Fruit fly (Drosophila melanogaster) whole organism, embryonic: ENCODE measurements around the gene CG31021.
A peak's percentile ranks its signal among the peaks of the same experiment; 100 is the strongest.

Experiments used
- ATbp ChIP-seq: fragments of 200-800 bp; sonication (Bioruptor generic); optimal IDR thresholded peaks from 2 replicates; lab custom pipeline; 2017; ENCODE audit warnings: missing biosample characterization, mild to moderate bottlenecking, missing genetic modification characterization, missing genetic modification reagents
- Bgb ChIP-seq: fragments of 200-800 bp; sonication (Bioruptor generic); IDR thresholded peaks from 2 replicates; pipeline ENCODE4 v1.3.6; 2022; ENCODE audit warnings: missing biosample characterization, missing genetic modification characterization; ENCODE audit not compliant: partially characterized antibody
- CG11560 ChIP-seq: fragments of 200-800 bp; sonication (Bioruptor generic); IDR thresholded peaks from 3 replicates; pipeline ENCODE4 v1.3.6; 2022; ENCODE audit warnings: missing biosample characterization, missing genetic modification characterization
- CG11695 ChIP-seq: fragments of 200-800 bp; sonication (Bioruptor generic); IDR thresholded peaks from 3 replicates; pipeline ENCODE4 v1.3.6; 2022; ENCODE audit warnings: missing biosample characterization, missing genetic modification characterization
- CG1233 ChIP-seq: fragments of 200-800 bp; sonication (Bioruptor generic); optimal IDR thresholded peaks from 4 replicates; lab custom pipeline; 2018; ENCODE audit warnings: missing biosample characterization, mild to moderate bottlenecking, missing genetic modification characterization
- CG13287 ChIP-seq: fragments of 200-800 bp; sonication (Bioruptor generic); IDR thresholded peaks from 2 replicates; pipeline ENCODE4 v1.3.6; 2022; ENCODE audit warnings: missing biosample characterization, missing genetic modification characterization; ENCODE audit not compliant: partially characterized antibody
- CG1647 ChIP-seq: fragments of 200-800 bp; sonication (Bioruptor generic); optimal IDR thresholded peaks from 3 replicates; lab custom pipeline; 2016; ENCODE audit warnings: missing biosample characterization, missing genetic modification characterization
- CG2199 ChIP-seq: fragments of 200-800 bp; sonication (Bioruptor generic); IDR thresholded peaks from 3 replicates; pipeline ENCODE4 v1.3.6; 2022; ENCODE audit warnings: missing biosample characterization, missing genetic modification characterization
- CG30431 ChIP-seq: fragments of 200-800 bp; sonication (Bioruptor generic); optimal IDR thresholded peaks from 2 replicates; lab custom pipeline; 2017; ENCODE audit warnings: missing biosample characterization, missing genetic modification characterization
- CG3163 ChIP-seq: fragments of 200-800 bp; sonication (Bioruptor generic); optimal IDR thresholded peaks from 3 replicates; lab custom pipeline; 2016; ENCODE audit warnings: missing biosample characterization, missing genetic modification characterization
- CG3838 ChIP-seq: fragments of 200-800 bp; sonication (Bioruptor generic); optimal IDR thresholded peaks from 3 replicates; lab custom pipeline; 2016; ENCODE audit warnings: missing biosample characterization, missing genetic modification characterization
- CG3995 ChIP-seq: fragments of 200-800 bp; sonication (Bioruptor generic); optimal IDR thresholded peaks from 3 replicates; lab custom pipeline; 2016; ENCODE audit warnings: missing biosample characterization, missing genetic modification characterization
- CG4707 ChIP-seq: fragments of 200-800 bp; sonication (Bioruptor generic); optimal IDR thresholded peaks from 2 replicates; lab custom pipeline; 2018; ENCODE audit warnings: missing biosample characterization, mild to moderate bottlenecking, missing genetic modification characterization, moderate library complexity
- CG4820 ChIP-seq: fragments of 200-800 bp; sonication (Bioruptor generic); optimal IDR thresholded peaks from 3 replicates; lab custom pipeline; 2016; ENCODE audit warnings: missing biosample characterization, missing genetic modification characterization
- CG4854 ChIP-seq: fragments of 200-800 bp; sonication (Bioruptor generic); optimal IDR thresholded peaks from 2 replicates; lab custom pipeline; 2016; ENCODE audit warnings: missing biosample characterization, missing genetic modification characterization, inconsistent platforms
- CG6683 ChIP-seq: fragments of 200-800 bp; sonication (Bioruptor generic); optimal IDR thresholded peaks from 2 replicates; lab custom pipeline; 2017; ENCODE audit warnings: missing biosample characterization, mild to moderate bottlenecking, missing genetic modification characterization, missing genetic modification reagents
- CG7786 ChIP-seq: fragments of 200-800 bp; sonication (Bioruptor generic); optimal IDR thresholded peaks from 2 replicates; lab custom pipeline; 2016; ENCODE audit warnings: missing biosample characterization, missing genetic modification characterization
- CG8765 ChIP-seq: fragments of 200-800 bp; sonication (Bioruptor generic); IDR thresholded peaks from 2 replicates; pipeline ENCODE4 v1.3.6; 2022; ENCODE audit warnings: missing biosample characterization, missing genetic modification characterization
- CG9215 ChIP-seq: fragments of 200-800 bp; sonication (Bioruptor generic); IDR thresholded peaks from 2 replicates; pipeline ENCODE4 v1.3.6; 2022; ENCODE audit warnings: missing biosample characterization, missing genetic modification characterization
- CrebB ChIP-seq: fragments of 200-800 bp; sonication (Bioruptor generic); optimal IDR thresholded peaks from 3 replicates; lab custom pipeline; 2018; ENCODE audit warnings: missing biosample characterization, mild to moderate bottlenecking, missing genetic modification characterization
- Doc3 ChIP-seq: fragments of 200-800 bp; sonication (Bioruptor generic); IDR thresholded peaks from 3 replicates; pipeline ENCODE4 v1.3.6; 2022; ENCODE audit warnings: missing biosample characterization, missing genetic modification characterization; ENCODE audit not compliant: partially characterized antibody
- GATAe ChIP-seq: fragments of 200-800 bp; sonication (Bioruptor generic); conservative IDR thresholded peaks from 2 replicates; pipeline ENCODE4 v1.3.6; 2022; ENCODE audit warnings: missing biosample characterization, missing genetic modification characterization
- HLH4C ChIP-seq: fragments of 200-800 bp; sonication (Bioruptor generic); IDR thresholded peaks from 3 replicates; pipeline ENCODE4 v1.3.6; 2022; ENCODE audit warnings: missing biosample characterization, missing genetic modification characterization; ENCODE audit not compliant: partially characterized antibody
- Hr78 ChIP-seq, 2 experiments: fragments of 200-800 bp in 1 of 2; fragments of >200 bp in 1 of 2; sonication (Bioruptor generic) in 1 of 2; optimal IDR thresholded peaks; 2 replicates each; lab custom pipeline; 2017 to 2019; ENCODE audit warnings: missing biosample characterization in 2 of 2, missing genetic modification characterization in 2 of 2, mild to moderate bottlenecking in 1 of 2, moderate library complexity in 1 of 2
- Mrtf ChIP-seq: fragments of 200-800 bp; sonication (Bioruptor generic); IDR thresholded peaks from 3 replicates; pipeline ENCODE4 v1.3.6; 2022; ENCODE audit warnings: missing biosample characterization, missing genetic modification characterization
- NfI ChIP-seq: fragments of 200-800 bp; sonication (Bioruptor generic); optimal IDR thresholded peaks from 3 replicates; lab custom pipeline; 2018; ENCODE audit warnings: missing biosample characterization, mild to moderate bottlenecking, missing genetic modification characterization, moderate library complexity
- Pdp1 ChIP-seq, 2 experiments: fragments of 200-800 bp; sonication (Bioruptor generic); optimal IDR thresholded peaks; 3 replicates each; lab custom pipeline; 2016; ENCODE audit warnings: missing biosample characterization in 2 of 2, missing genetic modification characterization in 2 of 2, mild to moderate bottlenecking in 1 of 2, moderate library complexity in 1 of 2
- Ravus ChIP-seq: fragments of 200-800 bp; sonication (Bioruptor generic); IDR thresholded peaks from 2 replicates; pipeline ENCODE4 v1.3.6; 2022; ENCODE audit warnings: missing biosample characterization, missing genetic modification characterization
- TFAM ChIP-seq: fragments of 200-800 bp; sonication (Bioruptor generic); optimal IDR thresholded peaks from 2 replicates; lab custom pipeline; 2017; ENCODE audit warnings: missing biosample characterization, missing genetic modification characterization, inconsistent platforms
- Taf1 ChIP-seq: fragments of 200-800 bp; sonication (Bioruptor generic); IDR thresholded peaks from 2 replicates; pipeline ENCODE4 v1.3.6; 2022; ENCODE audit warnings: missing biosample characterization, missing genetic modification characterization
- Trl ChIP-seq, 3 experiments: fragments of >200 bp in 2 of 3; fragments of 200-800 bp in 1 of 3; sonication (Bioruptor generic) in 1 of 3; optimal IDR thresholded peaks; 2 replicates in 1 of 3; 3 replicates in 2 of 3; lab custom pipeline; 2016 to 2017; ENCODE audit warnings: missing biosample characterization in 1 of 3, missing genetic modification characterization in 1 of 3
- Vsx1 ChIP-seq: fragments of 200-800 bp; sonication (Bioruptor generic); optimal IDR thresholded peaks from 2 replicates; lab custom pipeline; 2017; ENCODE audit warnings: missing biosample characterization, mild to moderate bottlenecking, missing genetic modification characterization, missing genetic modification reagents
- Xrp1 ChIP-seq: fragments of 200-800 bp; sonication (Bioruptor generic); IDR thresholded peaks from 2 replicates; pipeline ENCODE4 v1.3.6; 2022; ENCODE audit warnings: missing biosample characterization, missing genetic modification characterization
- abd-A ChIP-seq: fragments of 200-800 bp; sonication (Bioruptor generic); optimal IDR thresholded peaks from 3 replicates; lab custom pipeline; 2019; ENCODE audit warnings: missing biosample characterization, mild to moderate bottlenecking, missing genetic modification characterization, moderate library complexity
- chinmo ChIP-seq: fragments of 200-800 bp; sonication (Bioruptor generic); IDR thresholded peaks from 4 replicates; pipeline ENCODE4 v1.3.6; 2022; ENCODE audit warnings: missing biosample characterization, missing genetic modification characterization; ENCODE audit not compliant: partially characterized antibody
- emc ChIP-seq: fragments of 200-800 bp; sonication (Bioruptor generic); optimal IDR thresholded peaks from 2 replicates; lab custom pipeline; 2016; ENCODE audit warnings: missing biosample characterization, missing genetic modification characterization
- exex ChIP-seq: fragments of 200-800 bp; sonication (Bioruptor generic); optimal IDR thresholded peaks from 4 replicates; lab custom pipeline; 2018; ENCODE audit warnings: missing biosample characterization, mild to moderate bottlenecking, missing genetic modification characterization, moderate library complexity
- gcm2 ChIP-seq: fragments of 200-800 bp; sonication (Bioruptor generic); optimal IDR thresholded peaks from 2 replicates; lab custom pipeline; 2016; ENCODE audit warnings: missing biosample characterization, missing genetic modification characterization
- grn ChIP-seq: fragments of 200-800 bp; sonication (Bioruptor generic); optimal IDR thresholded peaks from 3 replicates; lab custom pipeline; 2017; ENCODE audit warnings: missing biosample characterization, missing genetic modification characterization
- h ChIP-seq: fragments of >200 bp; optimal IDR thresholded peaks from 2 replicates; lab custom pipeline; 2017
- nerfin-2 ChIP-seq: fragments of 200-800 bp; sonication (Bioruptor generic); IDR thresholded peaks from 2 replicates; pipeline ENCODE4 v1.3.6; 2022; ENCODE audit warnings: missing biosample characterization, missing genetic modification characterization; ENCODE audit not compliant: partially characterized antibody
- pnt ChIP-seq: fragments of 200-800 bp; sonication (Bioruptor generic); optimal IDR thresholded peaks from 3 replicates; lab custom pipeline; 2016; ENCODE audit warnings: missing biosample characterization, missing genetic modification characterization
- rib ChIP-seq: fragments of 200-800 bp; sonication (Bioruptor generic); IDR thresholded peaks from 2 replicates; pipeline ENCODE4 v1.3.6; 2022; ENCODE audit warnings: missing biosample characterization, missing genetic modification characterization
- sr ChIP-seq: fragments of 200-800 bp; sonication (Bioruptor generic); IDR thresholded peaks from 3 replicates; pipeline ENCODE4 v1.3.6; 2022; ENCODE audit warnings: missing biosample characterization, missing genetic modification characterization
- sug ChIP-seq: fragments of 200-800 bp; optimal IDR thresholded peaks from 2 replicates; lab custom pipeline; 2019; ENCODE audit warnings: missing biosample characterization, mild to moderate bottlenecking, missing genetic modification characterization, moderate library complexity
- tx ChIP-seq: fragments of 200-800 bp; sonication (Bioruptor generic); optimal IDR thresholded peaks from 2 replicates; lab custom pipeline; 2016; ENCODE audit warnings: missing biosample characterization, missing genetic modification characterization
- z ChIP-seq: fragments of 200-800 bp; sonication (Bioruptor generic); IDR thresholded peaks from 3 replicates; pipeline ENCODE4 v1.3.6; 2022; ENCODE audit warnings: missing biosample characterization, missing genetic modification characterization

The CG31021 gene

DNA sequence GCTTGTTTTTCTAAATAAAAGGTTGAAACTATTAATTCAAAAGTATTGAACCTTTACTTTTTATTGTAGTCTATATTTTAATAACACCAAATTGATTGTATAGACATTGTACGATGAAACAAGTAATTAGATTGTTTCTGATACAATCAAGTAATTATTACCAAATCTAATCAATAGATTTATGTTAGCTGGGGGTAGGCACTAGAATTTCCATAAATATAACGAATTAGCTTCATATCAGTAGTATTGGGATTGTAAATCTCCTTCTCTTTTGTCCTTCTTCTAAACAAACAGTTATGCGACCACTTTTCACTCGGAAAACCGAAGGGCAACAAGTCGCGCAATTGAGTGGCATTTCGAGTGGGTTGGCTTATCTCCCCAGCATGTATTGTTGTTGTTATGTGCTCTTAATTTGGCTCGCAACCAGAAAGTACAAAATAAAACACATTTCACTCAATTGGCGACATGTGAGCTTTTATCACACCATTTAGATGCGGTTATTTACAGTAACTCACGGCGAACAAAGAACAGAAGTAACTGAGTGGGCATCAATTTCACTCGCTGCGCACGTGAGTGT, 2.5 kb upstream of the CG31021 start (continued):
- TF ChIP-seq Bgb (peak; percentile 46; the same call in 1 of the 2 replicates), Pdp1 (GFP tag; optimal IDR thresholded peaks at IDR 0.05; lab: Kevin White, UChicago) (peak in 1 of 2 experiments; percentile 88), CG13287 (GFP tag; lab: Robert Waterston, UW) (no peak), HLH4C (GFP tag; lab: Robert Waterston, UW) (no peak), exex (tag; lab: Kevin White, UChicago) (peak; percentile 98), tx (no peak), CG4854 (GFP tag; lab: Kevin White, UChicago) (no peak), Vsx1 (GFP tag; lab: Kevin White, UChicago) (peak; percentile 25), z (GFP tag; lab: Robert Waterston, UW) (peak; percentile 97), abd-A (tag; lab: Kevin White, UChicago) (no peak), CrebB (tag; lab: Kevin White, UChicago) (no peak), CG3995 (peak; percentile 28), sr (no peak), chinmo (0 out of 4 replicates have a peak, but pooled peaks have one; percentile 31), CG7786 (no peak), rib (GFP tag; lab: Robert Waterston, UW) (no peak), grn (GFP tag; lab: Kevin White, UChicago) (peak; percentile 12)

DNA sequence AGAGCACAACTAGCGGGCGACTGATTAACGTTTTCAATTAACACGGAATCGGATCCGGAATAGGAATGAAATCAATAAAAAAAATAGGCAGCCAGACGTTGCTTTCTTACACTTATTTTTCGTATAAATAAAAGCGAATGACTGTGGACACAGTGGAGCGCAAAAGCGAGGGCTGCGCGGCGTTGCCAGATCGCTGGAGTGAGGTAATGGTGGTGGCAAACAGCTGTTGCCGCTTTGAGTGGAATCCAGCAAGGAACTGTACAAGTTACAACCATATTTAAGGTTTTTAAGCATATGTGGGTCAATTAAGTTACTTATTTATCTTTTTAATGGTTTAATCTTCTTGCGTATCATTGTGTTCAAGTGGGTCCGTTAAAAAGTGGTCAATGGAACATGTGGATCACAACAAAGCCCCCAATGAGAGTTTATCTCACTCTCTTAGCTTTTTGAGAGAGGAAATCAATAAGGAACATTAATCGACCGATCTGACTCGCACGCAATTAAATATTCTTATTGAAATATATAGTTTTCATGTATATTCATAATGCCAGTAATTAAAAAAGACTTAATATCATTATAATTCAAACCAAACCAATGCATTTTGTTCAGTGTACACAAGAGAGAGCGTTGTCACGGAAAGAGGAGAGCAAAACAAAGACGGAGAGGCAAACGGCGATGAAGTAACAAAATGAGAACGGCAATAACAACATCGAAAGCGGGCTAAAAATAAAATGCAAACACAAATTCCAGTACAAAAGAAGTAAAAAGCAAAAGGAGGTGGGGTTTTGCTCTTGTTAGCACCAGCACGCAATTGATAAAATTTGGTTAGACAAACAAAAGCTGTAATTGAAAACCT, 1.6 kb upstream of the CG31021 start:
- TF ChIP-seq CG8765 (GFP tag; lab: Robert Waterston, UW) (peak; percentile 63), ATbp (GFP tag; lab: Kevin White, UChicago) (peak; percentile 93), Ravus (peak; percentile 70), NfI (GFP tag; lab: Kevin White, UChicago) (peak; percentile 89), CG2199 (GFP tag; lab: Robert Waterston, UW) (peak; percentile 83; the same call in 1 of the 3 replicates), Doc3 (GFP tag; lab: Robert Waterston, UW) (0 out of 3 replicates have a peak, but pooled peaks have one; percentile 24), TFAM (GFP tag; lab: Kevin White, UChicago) (peak; percentile 63), Xrp1 (GFP tag; lab: Robert Waterston, UW) (peak; percentile 95), CG1647 (GFP tag; lab: Kevin White, UChicago) (peak; percentile 68), z (GFP tag; lab: Robert Waterston, UW) (peak; percentile 93), CG3163 (GFP tag; lab: Kevin White, UChicago) (peak; percentile 79), pnt (GFP tag; lab: Kevin White, UChicago) (peak; percentile 69), Trl (optimal IDR thresholded peaks at IDR 0.05; lab: Kevin White, UChicago) (peak; percentile 81 to 97), Trl (GFP tag; optimal IDR thresholded peaks at IDR 0.05; lab: Kevin White, UChicago) (peak; percentile 88), CG1233 (GFP tag; lab: Kevin White, UChicago) (peak; percentile 85), CG9215 (GFP tag; lab: Robert Waterston, UW) (peak; percentile 76), CG11695 (peak; percentile 95), Taf1 (GFP tag; lab: Robert Waterston, UW) (peak; percentile 80), Mrtf (GFP tag; lab: Robert Waterston, UW) (peak; percentile 87), CG11560 (tag; lab: Robert Waterston, UW) (peak; percentile 51; the same call in 1 of the 3 replicates), CG3838 (GFP tag; lab: Kevin White, UChicago) (peak; percentile 83), CG30431 (GFP tag; lab: Kevin White, UChicago) (peak; percentile 76), nerfin-2 (GFP tag; lab: Robert Waterston, UW) (no peak), h (lab: Kevin White, UChicago) (no peak), GATAe (GFP tag; lab: Robert Waterston, UW) (peak; percentile 59; the same call in 1 of the 2 replicates), CG6683 (GFP tag; lab: Kevin White, UChicago) (peak; percentile 81), Hr78 (GFP tag; optimal IDR thresholded peaks at IDR 0.05; lab: Kevin White, UChicago) (peak in 1 of 2 experiments; percentile 55), CG4820 (GFP tag; lab: Kevin White, UChicago) (peak; percentile 82), sug (peak; percentile 75), gcm2 (GFP tag; lab: Kevin White, UChicago) (no peak), CG4707 (peak; percentile 80), emc (peak; percentile 81)
